Worm (Caenorhabditis elegans) whole organism, midembryonic: Measurements from ENCODE around the gene C25A8.2.

Experiments used
- T22C8.4 ChIP-seq: fragments of 200-800 bp; sonication (Bioruptor generic); IDR thresholded peaks from 2 replicates; pipeline ENCODE4 v1.3.6; 2022; ENCODE audit warnings: missing genetic modification characterization, missing compliant biosample characterization
- cog-1 ChIP-seq: sonication (generic microtip); optimal IDR thresholded peaks from 2 replicates; lab custom pipeline; 2016; ENCODE audit warnings: missing genetic modification characterization, missing compliant biosample characterization
- flt-1 ChIP-seq: fragments of 200-800 bp; sonication (Bioruptor generic); IDR thresholded peaks from 2 replicates; pipeline ENCODE4 v1.3.6; 2022; ENCODE audit warnings: missing genetic modification characterization, missing compliant biosample characterization
- klf-2 ChIP-seq: fragments of 200-800 bp; sonication (Bioruptor generic); conservative IDR thresholded peaks from 2 replicates; pipeline ENCODE4 v1.3.6; 2022; ENCODE audit warnings: missing genetic modification reagents, missing genetic modification characterization, missing compliant biosample characterization
- med-1 ChIP-seq: sonication (generic microtip); optimal IDR thresholded peaks from 2 replicates; lab custom pipeline; 2017; ENCODE audit warnings: missing genetic modification characterization, mild to moderate bottlenecking, missing compliant biosample characterization, antibody characterized with exemption, missing genetic modification reagents; ENCODE audit not compliant: insufficient read depth
- ref-1 ChIP-seq: fragments of 200-800 bp; sonication (Bioruptor generic); conservative IDR thresholded peaks from 2 replicates; pipeline ENCODE4 v1.3.6; 2022; ENCODE audit warnings: missing genetic modification reagents, missing genetic modification characterization, missing compliant biosample characterization
- tab-1 ChIP-seq: fragments of 200-800 bp; sonication (Bioruptor generic); IDR thresholded peaks from 2 replicates; pipeline ENCODE4 v1.3.6; 2022; ENCODE audit warnings: missing genetic modification characterization, missing compliant biosample characterization
- ztf-23 ChIP-seq: fragments of 200-800 bp; sonication (Bioruptor generic); IDR thresholded peaks from 2 replicates; pipeline ENCODE4 v1.3.6; 2022; ENCODE audit warnings: missing genetic modification reagents, missing genetic modification characterization, missing compliant biosample characterization
- ztf-29 ChIP-seq: fragments of 200-800 bp; sonication (Bioruptor generic); IDR thresholded peaks from 2 replicates; pipeline ENCODE4 v1.3.6; 2022; ENCODE audit warnings: missing genetic modification reagents, missing genetic modification characterization, missing compliant biosample characterization

DNA sequence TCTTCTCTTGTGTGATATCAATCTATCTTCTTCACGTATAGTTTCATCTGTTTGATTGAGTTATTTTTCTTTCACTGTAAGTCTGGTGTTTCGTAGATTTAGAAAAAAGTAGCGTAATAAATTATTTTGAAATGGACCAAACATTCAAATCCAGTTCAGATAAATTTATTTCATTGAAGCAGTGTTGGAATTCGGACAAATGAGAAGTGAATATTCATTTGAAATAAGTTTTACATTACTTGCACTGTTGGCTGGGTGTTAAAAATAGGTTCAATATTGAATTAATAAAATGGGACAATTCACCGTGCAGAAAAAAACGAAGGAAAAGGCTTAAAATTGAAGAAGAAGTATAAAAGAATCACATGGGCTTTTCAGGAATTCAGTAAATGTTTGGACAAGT is 31.0 kb upstream of the C25A8.2 start:
- TF ChIP-seq ztf-29 (GFP tag; lab: Robert Waterston, UW): no peak
- TF ChIP-seq med-1: no peak
- no peak for TF ChIP-seq klf-2 (GFP tag; lab: Robert Waterston, UW)
- TF ChIP-seq flt-1 (GFP tag; lab: Robert Waterston, UW): no peak
- TF ChIP-seq tab-1: no peak
- TF ChIP-seq cog-1 (tag; lab: Kevin White, UChicago): no peak
- TF ChIP-seq T22C8.4 (GFP tag; lab: Robert Waterston, UW): no peak
- TF ChIP-seq ztf-23 (GFP tag; lab: Robert Waterston, UW): no peak
- no peak for TF ChIP-seq ref-1 (GFP tag; lab: Robert Waterston, UW)
